Fruit fly (Drosophila melanogaster) Kc167 (cell line): ENCODE measurements around the gene Akh.

ENCODE experiments used
- Myc ChIP-seq: fragments of >200 bp; optimal IDR thresholded peaks from 2 replicates; lab custom pipeline; 2017; ENCODE audit warnings: missing external identifiers
- Sin3A ChIP-seq: fragments of >200 bp; optimal IDR thresholded peaks from 2 replicates; lab custom pipeline; 2018; ENCODE audit warnings: missing external identifiers
- h ChIP-seq: fragments of >200 bp; optimal IDR thresholded peaks from 3 replicates; lab custom pipeline; 2018; ENCODE audit warnings: missing external identifiers
- insv ChIP-seq: fragments of >200 bp; optimal IDR thresholded peaks from 3 replicates; lab custom pipeline; 2018; ENCODE audit warnings: missing external identifiers
- psq ChIP-seq: fragments of >200 bp; optimal IDR thresholded peaks from 2 replicates; lab custom pipeline; 2017; ENCODE audit warnings: missing external identifiers
- ttk ChIP-seq: sonication (Bioruptor generic); optimal IDR thresholded peaks from 2 replicates; lab custom pipeline; 2017; ENCODE audit warnings: missing external identifiers

DNA sequence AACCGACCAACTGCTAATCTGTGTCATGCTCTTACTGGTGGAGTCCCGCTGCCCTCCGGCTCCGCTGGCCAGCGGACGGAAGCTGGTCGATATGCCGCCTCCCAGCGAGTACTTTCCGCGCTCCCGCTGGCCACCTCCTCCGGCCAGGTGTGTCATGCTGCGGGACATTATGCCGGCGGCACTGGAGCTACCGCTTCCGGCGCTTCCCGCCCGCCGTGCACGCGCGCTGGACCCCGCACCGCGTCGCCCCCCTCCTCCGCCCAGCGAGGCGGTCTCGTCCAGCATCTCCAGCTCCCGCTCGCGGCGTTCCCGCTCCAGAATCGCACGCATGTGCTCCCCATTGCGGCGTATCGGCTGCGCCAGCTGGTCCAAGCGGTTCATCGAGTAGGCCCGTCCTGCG lies 12.7 kb upstream of the Akh start:
- TF ChIP-seq ttk (lab: Kevin White, UChicago) (no peak), psq (no peak), h (lab: Kevin White, UChicago) (no peak), insv (lab: Kevin White, UChicago) (no peak), Sin3A (no peak), Myc (no peak)
